Worm (Caenorhabditis elegans) whole organism, L1 larva: ENCODE data around the gene dsh-1.

Experiments
- C04F5.9 ChIP-seq: sonication (generic microtip); optimal IDR thresholded peaks from 2 replicates; lab custom pipeline; 2016; ENCODE audit warnings: missing genetic modification characterization, missing compliant biosample characterization
- C16A3.4 ChIP-seq: fragments of 150-350 bp; optimal IDR thresholded peaks from 2 replicates; lab custom pipeline; 2014; ENCODE audit warnings: missing biosample characterization, missing genetic modification characterization
- C34B4.2 ChIP-seq: sonication (generic microtip); optimal IDR thresholded peaks from 2 replicates; lab custom pipeline; 2017; ENCODE audit warnings: mild to moderate bottlenecking, missing genetic modification characterization, missing compliant biosample characterization
- Y116A8C.19 ChIP-seq: sonication (generic microtip); optimal IDR thresholded peaks from 2 replicates; lab custom pipeline; 2016; ENCODE audit warnings: missing compliant biosample characterization, missing genetic modification characterization, borderline replicate concordance
- alr-1 ChIP-seq: fragments of 200-800 bp; sonication (Bioruptor generic); optimal IDR thresholded peaks from 2 replicates; lab custom pipeline; 2018; ENCODE audit warnings: borderline replicate concordance, mild to moderate bottlenecking, missing genetic modification characterization, missing compliant biosample characterization
- aly-2 ChIP-seq: fragments of 150-350 bp; optimal IDR thresholded peaks from 2 replicates; lab custom pipeline; 2014; ENCODE audit warnings: missing biosample characterization, missing genetic modification characterization
- ama-1 ChIP-seq: fragments of 150-350 bp; optimal IDR thresholded peaks from 2 replicates; lab custom pipeline; 2014
- blmp-1 ChIP-seq: fragments of 150-350 bp; optimal IDR thresholded peaks from 2 replicates; lab custom pipeline; 2014; ENCODE audit warnings: missing biosample characterization, missing genetic modification characterization
- ceh-63 ChIP-seq: fragments of 200-800 bp; sonication (Bioruptor generic); optimal IDR thresholded peaks from 2 replicates; lab custom pipeline; 2018; ENCODE audit warnings: mild to moderate bottlenecking, missing genetic modification characterization, missing compliant biosample characterization
- ceh-8 ChIP-seq: fragments of 200-800 bp; sonication (Bioruptor generic); optimal IDR thresholded peaks from 2 replicates; lab custom pipeline; 2018; ENCODE audit warnings: mild to moderate bottlenecking, missing genetic modification characterization, moderate library complexity, missing compliant biosample characterization
- ceh-82 ChIP-seq, 3 experiments: fragments of 150-350 bp in 1 of 3; sonication (generic microtip) in 2 of 3; optimal IDR thresholded peaks; 2 replicates each; lab custom pipeline; 2014 to 2017; ENCODE audit warnings: missing biosample characterization in 3 of 3, missing genetic modification characterization in 3 of 3
- ces-1 ChIP-seq: fragments of 150-350 bp; optimal IDR thresholded peaks from 2 replicates; lab custom pipeline; 2014; ENCODE audit warnings: missing biosample characterization, missing genetic modification reagents, missing genetic modification characterization
- dsc-1 ChIP-seq: sonication (generic microtip); optimal IDR thresholded peaks from 2 replicates; lab custom pipeline; 2016; ENCODE audit warnings: mild to moderate bottlenecking, missing genetic modification characterization, missing compliant biosample characterization
- efl-3 ChIP-seq: fragments of 200-800 bp; sonication (Bioruptor generic); optimal IDR thresholded peaks from 2 replicates; lab custom pipeline; 2018; ENCODE audit warnings: mild to moderate bottlenecking, missing genetic modification characterization, missing compliant biosample characterization
- egl-27 ChIP-seq, 2 experiments: fragments of 150-350 bp in 1 of 2; sonication (generic microtip); optimal IDR thresholded peaks; 3 replicates each; lab custom pipeline; 2017 to 2018; ENCODE audit warnings: missing biosample characterization in 2 of 2, missing genetic modification characterization in 2 of 2, missing genetic modification reagents in 2 of 2
- elt-2 ChIP-seq: sonication (generic microtip); optimal IDR thresholded peaks from 2 replicates; lab custom pipeline; 2016; ENCODE audit warnings: missing genetic modification characterization, mild to moderate bottlenecking, inconsistent platforms, missing compliant biosample characterization, missing genetic modification reagents
- elt-3 ChIP-seq, 6 experiments: fragments of 150-350 bp in 1 of 6; sonication (generic microtip); optimal IDR thresholded peaks; 2 replicates each; lab custom pipeline; 2017 to 2018; ENCODE audit warnings: missing biosample characterization in 6 of 6, missing genetic modification characterization in 6 of 6, inconsistent platforms in 1 of 6
- fos-1 ChIP-seq: fragments of 150-350 bp; optimal IDR thresholded peaks from 2 replicates; lab custom pipeline; 2014; ENCODE audit warnings: missing biosample characterization, missing genetic modification characterization
- hlh-17 ChIP-seq: fragments of 200-800 bp; sonication (Bioruptor generic); optimal IDR thresholded peaks from 2 replicates; lab custom pipeline; 2018; ENCODE audit warnings: missing genetic modification characterization, mild to moderate bottlenecking, missing compliant biosample characterization, moderate library complexity, borderline replicate concordance
- irx-1 ChIP-seq: sonication (generic microtip); optimal IDR thresholded peaks from 2 replicates; lab custom pipeline; 2016; ENCODE audit warnings: missing genetic modification characterization, missing compliant biosample characterization
- lin-13 ChIP-seq: fragments of 150-350 bp; optimal IDR thresholded peaks from 2 replicates; lab custom pipeline; 2014; ENCODE audit warnings: missing biosample characterization, missing genetic modification reagents, missing genetic modification characterization
- lin-14 ChIP-seq: fragments of 200-800 bp; sonication (Bioruptor generic); optimal IDR thresholded peaks from 2 replicates; lab custom pipeline; 2018; ENCODE audit warnings: mild to moderate bottlenecking, missing genetic modification characterization, moderate library complexity, missing compliant biosample characterization
- lin-35 ChIP-seq, 2 experiments: fragments of 150-350 bp; optimal IDR thresholded peaks; 2 replicates each; lab custom pipeline; 2014; ENCODE audit warnings: missing biosample characterization in 2 of 2, missing genetic modification characterization in 2 of 2, missing genetic modification reagents in 2 of 2
- lir-3 ChIP-seq: sonication (generic microtip); optimal IDR thresholded peaks from 2 replicates; lab custom pipeline; 2016; ENCODE audit warnings: mild to moderate bottlenecking, missing genetic modification characterization, moderate library complexity, missing compliant biosample characterization; ENCODE audit not compliant: poor library complexity
- lsy-2 ChIP-seq, 2 experiments: fragments of 150-350 bp; optimal IDR thresholded peaks; 2 replicates each; lab custom pipeline; 2014; ENCODE audit warnings: missing biosample characterization in 2 of 2, missing genetic modification characterization in 2 of 2
- nhr-20 ChIP-seq: sonication (generic microtip); optimal IDR thresholded peaks from 2 replicates; lab custom pipeline; 2016; ENCODE audit warnings: mild to moderate bottlenecking, missing genetic modification characterization, missing compliant biosample characterization
- nhr-28 ChIP-seq: fragments of 150-350 bp; optimal IDR thresholded peaks from 2 replicates; lab custom pipeline; 2014; ENCODE audit warnings: missing biosample characterization, missing genetic modification characterization
- nhr-47 ChIP-seq: sonication (generic microtip); optimal IDR thresholded peaks from 2 replicates; lab custom pipeline; 2016; ENCODE audit warnings: mild to moderate bottlenecking, missing genetic modification characterization, moderate library complexity, missing compliant biosample characterization
- nhr-71 ChIP-seq: sonication (generic microtip); optimal IDR thresholded peaks from 2 replicates; lab custom pipeline; 2016; ENCODE audit warnings: mild to moderate bottlenecking, missing genetic modification characterization, moderate library complexity, missing compliant biosample characterization
- nhr-76 ChIP-seq: sonication (generic microtip); optimal IDR thresholded peaks from 2 replicates; lab custom pipeline; 2017; ENCODE audit warnings: missing biosample characterization, missing genetic modification characterization
- nhr-84 ChIP-seq: sonication (generic microtip); optimal IDR thresholded peaks from 2 replicates; lab custom pipeline; 2017; ENCODE audit warnings: missing biosample characterization, missing genetic modification characterization
- nhr-85 ChIP-seq: sonication (generic microtip); peaks from one replicate; lab custom pipeline; 2016; ENCODE audit warnings: missing genetic modification characterization, inconsistent platforms, missing compliant biosample characterization
- nhr-90 ChIP-seq: sonication (generic microtip); optimal IDR thresholded peaks from 2 replicates; lab custom pipeline; 2016; ENCODE audit warnings: mild to moderate bottlenecking, missing genetic modification characterization, missing compliant biosample characterization; ENCODE audit not compliant: poor library complexity
- skn-1 ChIP-seq: fragments of 150-350 bp; optimal IDR thresholded peaks from 2 replicates; lab custom pipeline; 2014; ENCODE audit warnings: missing biosample characterization, missing genetic modification characterization
- snu-23 ChIP-seq: sonication (generic microtip); optimal IDR thresholded peaks from 2 replicates; lab custom pipeline; 2016; ENCODE audit warnings: missing genetic modification characterization, missing compliant biosample characterization
- sox-4 ChIP-seq: sonication (generic microtip); optimal IDR thresholded peaks from 2 replicates; lab custom pipeline; 2016; ENCODE audit warnings: missing genetic modification characterization, missing compliant biosample characterization
- swsn-7 ChIP-seq: sonication (generic microtip); optimal IDR thresholded peaks from 2 replicates; lab custom pipeline; 2016; ENCODE audit warnings: missing genetic modification characterization, missing compliant biosample characterization
- tbx-2 ChIP-seq: sonication (generic microtip); optimal IDR thresholded peaks from 2 replicates; lab custom pipeline; 2016; ENCODE audit warnings: missing genetic modification characterization, missing compliant biosample characterization
- unc-130 ChIP-seq: fragments of 150-350 bp; optimal IDR thresholded peaks from 2 replicates; lab custom pipeline; 2017; ENCODE audit warnings: missing biosample characterization, missing genetic modification characterization, inconsistent platforms
- unc-30 ChIP-seq: sonication (generic microtip); optimal IDR thresholded peaks from 2 replicates; lab custom pipeline; 2017; ENCODE audit warnings: missing biosample characterization, missing genetic modification characterization
- unc-62 ChIP-seq: fragments of 150-350 bp; optimal IDR thresholded peaks from 2 replicates; lab custom pipeline; 2014; ENCODE audit warnings: missing biosample characterization, missing genetic modification reagents, missing genetic modification characterization
- unc-86 ChIP-seq: sonication (generic microtip); optimal IDR thresholded peaks from 2 replicates; lab custom pipeline; 2016; ENCODE audit warnings: missing genetic modification characterization, missing compliant biosample characterization
- vab-15 ChIP-seq: sonication (generic microtip); optimal IDR thresholded peaks from 2 replicates; lab custom pipeline; 2017; ENCODE audit warnings: missing genotype, mild to moderate bottlenecking, missing genetic modification characterization, missing compliant biosample characterization
- zag-1 ChIP-seq: fragments of 150-350 bp; optimal IDR thresholded peaks from 2 replicates; lab custom pipeline; 2014; ENCODE audit warnings: missing biosample characterization, missing genetic modification characterization
- zip-4 ChIP-seq: fragments of 200-800 bp; sonication (Bioruptor generic); optimal IDR thresholded peaks from 2 replicates; lab custom pipeline; 2018; ENCODE audit warnings: mild to moderate bottlenecking, missing genetic modification characterization, moderate library complexity, missing compliant biosample characterization
- ztf-11 ChIP-seq, 2 experiments: sonication (generic microtip); optimal IDR thresholded peaks; 2 replicates each; lab custom pipeline; 2016 to 2017; ENCODE audit warnings: missing genetic modification characterization in 2 of 2, missing biosample characterization in 1 of 2, missing compliant biosample characterization in 1 of 2
- ztf-4 ChIP-seq: fragments of 150-350 bp; optimal IDR thresholded peaks from 2 replicates; lab custom pipeline; 2014; ENCODE audit warnings: missing biosample characterization, missing genetic modification characterization

Gene dsh-1

DNA sequence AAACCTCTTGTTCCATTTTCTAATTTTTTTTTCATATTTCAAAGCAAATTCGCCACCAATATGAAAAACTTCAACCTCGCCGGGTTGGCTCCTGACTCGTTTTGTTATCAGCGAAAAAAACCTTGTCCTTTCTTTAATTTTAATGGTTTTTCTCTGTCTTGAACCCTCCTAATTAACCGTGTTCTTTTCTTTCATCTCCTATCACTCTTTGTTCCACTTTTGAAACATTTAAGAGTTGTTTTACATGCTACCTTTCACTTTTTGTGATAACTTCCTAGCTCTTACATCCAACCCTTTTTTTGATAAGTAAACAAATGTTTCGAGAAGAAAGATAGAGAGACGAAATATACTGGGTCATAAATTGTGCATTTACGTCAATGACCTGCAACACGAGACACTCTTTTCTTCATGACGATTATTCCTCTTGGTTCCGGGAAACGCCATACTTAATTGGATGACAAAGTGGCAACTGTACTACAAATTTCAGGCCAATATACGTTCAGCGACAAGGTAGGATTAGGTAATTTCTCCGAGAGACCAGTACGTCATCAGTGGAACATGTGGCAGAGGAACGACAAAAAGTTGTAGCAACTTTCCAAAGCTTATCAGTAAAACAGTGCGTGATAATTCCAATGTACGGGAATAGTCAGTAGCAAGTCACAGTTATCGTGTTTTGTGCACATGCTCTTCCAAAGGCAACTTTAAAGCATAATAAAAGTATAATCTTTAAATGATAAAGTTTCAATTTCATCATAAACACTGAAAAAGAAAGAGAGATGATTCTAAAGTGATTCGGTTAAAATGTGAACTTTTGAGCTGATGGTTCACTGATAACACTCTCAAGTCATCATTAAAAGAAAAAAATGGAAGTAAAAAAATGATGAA lies 40.3 kb downstream of the dsh-1 start:
- peak; percentile 43 for TF ChIP-seq nhr-71
- no peak for TF ChIP-seq lir-3 (tag; lab: Kevin White, UChicago)
- no peak for TF ChIP-seq unc-30 (tag; lab: Kevin White, UChicago)
- TF ChIP-seq elt-2 (tag; lab: Kevin White, UChicago) = peak; percentile 98
- no peak for TF ChIP-seq lin-14
- no peak for TF ChIP-seq unc-86

- TF ChIP-seq nhr-20 = peak; percentile 9
- TF ChIP-seq alr-1 (tag; lab: Kevin White, UChicago) = no peak
- TF ChIP-seq vab-15 (tag; lab: Kevin White, UChicago) = no peak
- TF ChIP-seq swsn-7 = peak; percentile 3
- peak; percentile 44 for TF ChIP-seq nhr-71
- no peak for TF ChIP-seq ces-1 (GFP tag; lab: Kevin White, UChicago)
- no peak for TF ChIP-seq zag-1 (tag; lab: Kevin White, UChicago)
- TF ChIP-seq nhr-85 (tag; lab: Kevin White, UChicago) = peak; percentile 52
- no peak for TF ChIP-seq nhr-28 (tag; lab: Kevin White, UChicago)
- TF ChIP-seq lin-13 = no peak
- TF ChIP-seq ztf-4 = peak; percentile 16
- peak; percentile 22 for TF ChIP-seq nhr-47 (tag; lab: Kevin White, UChicago)
- no peak for TF ChIP-seq C04F5.9
- TF ChIP-seq C34B4.2 (tag; lab: Kevin White, UChicago) = no peak
- no peak for TF ChIP-seq unc-86
- no peak for TF ChIP-seq hlh-17 (GFP tag; lab: Kevin White, UChicago)
- no peak for TF ChIP-seq elt-3 (tag; optimal IDR thresholded peaks at IDR 0.05; lab: Kevin White, UChicago)
- peak; percentile 19 for TF ChIP-seq blmp-1 (tag; lab: Kevin White, UChicago)
- peak; percentile 63 for TF ChIP-seq dsc-1
- no peak for TF ChIP-seq efl-3 (GFP tag; lab: Kevin White, UChicago)
- TF ChIP-seq egl-27 (tag; optimal IDR thresholded peaks at IDR 0.05; lab: Kevin White, UChicago) = no peak
- no peak for TF ChIP-seq aly-2 (tag; lab: Kevin White, UChicago)
- peak; percentile 18 for TF ChIP-seq lin-14
- TF ChIP-seq skn-1 (tag; lab: Kevin White, UChicago) = no peak
- no peak for TF ChIP-seq snu-23
Measured at ce11 chrII:5183207-5183606, 42.0 kb downstream of the dsh-1 start.

- TF ChIP-seq snu-23 = peak; percentile 74
- TF ChIP-seq elt-3 (tag; optimal IDR thresholded peaks at IDR 0.05; lab: Kevin White, UChicago) = peak in 2 of 6 experiments; percentile 6 to 20
- peak; percentile 33 for TF ChIP-seq unc-130 (tag; lab: Kevin White, UChicago)
- TF ChIP-seq fos-1 (tag; lab: Kevin White, UChicago) = no peak
- TF ChIP-seq nhr-76 (tag; lab: Kevin White, UChicago) = no peak
- TF ChIP-seq ceh-8 = no peak
- peak; percentile 80 for TF ChIP-seq nhr-20
- peak in 2 of 3 experiments; percentile 35 to 36 for TF ChIP-seq ceh-82 (tag; optimal IDR thresholded peaks at IDR 0.05; lab: Kevin White, UChicago)
- TF ChIP-seq nhr-90 (tag; lab: Kevin White, UChicago) = peak; percentile 45
- TF ChIP-seq sox-4 (tag; lab: Kevin White, UChicago) = no peak
- no peak for TF ChIP-seq efl-3 (GFP tag; lab: Kevin White, UChicago)
- peak; percentile 48 for TF ChIP-seq ama-1 (lab: Kevin White, UChicago)
- no peak for TF ChIP-seq C34B4.2 (tag; lab: Kevin White, UChicago)
- TF ChIP-seq C16A3.4 (tag; lab: Kevin White, UChicago) = peak; percentile 15
- TF ChIP-seq irx-1 (tag; lab: Kevin White, UChicago) = peak; percentile 9
- peak; percentile 58 to 76 for TF ChIP-seq lin-35 (GFP tag; optimal IDR thresholded peaks at IDR 0.05; lab: Kevin White, UChicago)
- no peak for TF ChIP-seq ceh-63 (GFP tag; lab: Kevin White, UChicago)
- TF ChIP-seq unc-30 (tag; lab: Kevin White, UChicago) = no peak
- no peak for TF ChIP-seq zip-4 (GFP tag; lab: Kevin White, UChicago)
- peak; percentile 82 for TF ChIP-seq lin-14
- TF ChIP-seq vab-15 (tag; lab: Kevin White, UChicago) = no peak
- TF ChIP-seq unc-62 (GFP tag; lab: Kevin White, UChicago) = no peak
- TF ChIP-seq Y116A8C.19 (tag; lab: Kevin White, UChicago) = no peak
- TF ChIP-seq nhr-84 (tag; lab: Kevin White, UChicago) = no peak
- TF ChIP-seq zag-1 (tag; lab: Kevin White, UChicago) = no peak
- peak; percentile 57 to 67 for TF ChIP-seq lsy-2 (tag; optimal IDR thresholded peaks at IDR 0.05; lab: Kevin White, UChicago)
- no peak for TF ChIP-seq ztf-11 (tag; optimal IDR thresholded peaks at IDR 0.05; lab: Kevin White, UChicago)
- TF ChIP-seq dsc-1 = peak; percentile 34
- TF ChIP-seq tbx-2 (tag; lab: Kevin White, UChicago) = peak; percentile 30
Measured at ce11 chrII:5182451-5182850, 42.7 kb downstream of the dsh-1 start.
